Fruit fly (Drosophila melanogaster) whole organism, adult: ENCODE data around the gene msl-1.

Experiments used
- CG11617 ChIP-seq: fragments of 200-800 bp; sonication (Bioruptor generic); optimal IDR thresholded peaks from 2 replicates; lab custom pipeline; 2017; ENCODE audit warnings: mild to moderate bottlenecking, missing biosample characterization, missing genetic modification reagents, missing genetic modification characterization
- CG12768 ChIP-seq: fragments of 200-800 bp; sonication (Bioruptor generic); optimal IDR thresholded peaks from 2 replicates; lab custom pipeline; 2017; ENCODE audit warnings: missing biosample characterization, missing genetic modification characterization, mild to moderate bottlenecking, moderate library complexity, missing genetic modification reagents
- CG14711 ChIP-seq: fragments of 200-800 bp; sonication (Bioruptor generic); optimal IDR thresholded peaks from 2 replicates; lab custom pipeline; 2018; ENCODE audit warnings: missing biosample characterization, mild to moderate bottlenecking, missing genetic modification characterization, moderate library complexity
- CG1620 ChIP-seq: fragments of 200-800 bp; sonication (Bioruptor generic); optimal IDR thresholded peaks from 2 replicates; lab custom pipeline; 2016; ENCODE audit warnings: missing biosample characterization, missing genetic modification characterization
- CG33017 ChIP-seq: fragments of 200-800 bp; sonication (Bioruptor generic); optimal IDR thresholded peaks from 2 replicates; lab custom pipeline; 2018; ENCODE audit warnings: missing biosample characterization, mild to moderate bottlenecking, missing genetic modification characterization, moderate library complexity
- CG5204 ChIP-seq: fragments of 200-800 bp; sonication (Bioruptor generic); optimal IDR thresholded peaks from 2 replicates; lab custom pipeline; 2016; ENCODE audit warnings: missing biosample characterization, missing genetic modification characterization
- CG7045 ChIP-seq: fragments of 200-800 bp; sonication (Bioruptor generic); optimal IDR thresholded peaks from 2 replicates; lab custom pipeline; 2017; ENCODE audit warnings: missing biosample characterization, mild to moderate bottlenecking, missing genetic modification characterization
- CG7101 ChIP-seq: fragments of 200-800 bp; sonication (Bioruptor generic); optimal IDR thresholded peaks from 2 replicates; lab custom pipeline; 2018; ENCODE audit warnings: missing biosample characterization, mild to moderate bottlenecking, missing genetic modification characterization, moderate library complexity
- Clk ChIP-seq: fragments of 200-800 bp; sonication (Bioruptor generic); optimal IDR thresholded peaks from 2 replicates; lab custom pipeline; 2017; ENCODE audit warnings: missing biosample characterization, missing genetic modification characterization
- Crg-1 ChIP-seq: fragments of 200-800 bp; sonication (Bioruptor generic); optimal IDR thresholded peaks from 2 replicates; lab custom pipeline; 2016; ENCODE audit warnings: missing biosample characterization, missing genetic modification characterization
- Hr96 ChIP-seq: fragments of 200-800 bp; sonication (Bioruptor generic); optimal IDR thresholded peaks from 2 replicates; lab custom pipeline; 2016; ENCODE audit warnings: missing biosample characterization, missing genetic modification characterization
- Mnt ChIP-seq: fragments of 200-800 bp; sonication (Bioruptor generic); optimal IDR thresholded peaks from 2 replicates; lab custom pipeline; 2016; ENCODE audit warnings: missing biosample characterization, mild to moderate bottlenecking, missing genetic modification characterization
- bab1 ChIP-seq: fragments of 200-800 bp; sonication (Bioruptor generic); optimal IDR thresholded peaks from 3 replicates; lab custom pipeline; 2019; ENCODE audit warnings: missing biosample characterization, mild to moderate bottlenecking, missing genetic modification characterization, moderate library complexity
- cic ChIP-seq: fragments of 200-800 bp; sonication (Bioruptor generic); optimal IDR thresholded peaks from 2 replicates; lab custom pipeline; 2017; ENCODE audit warnings: missing biosample characterization, mild to moderate bottlenecking, missing genetic modification characterization, moderate library complexity
- cnc ChIP-seq, 2 experiments: fragments of >200 bp; optimal IDR thresholded peaks; 2 replicates each; lab custom pipeline; 2017
- kay ChIP-seq: fragments of 200-800 bp; sonication (Bioruptor generic); peaks from one replicate; lab custom pipeline; 2016; ENCODE audit warnings: missing biosample characterization, missing genetic modification characterization, borderline replicate concordance
- ovo ChIP-seq: fragments of 200-800 bp; sonication (Bioruptor generic); optimal IDR thresholded peaks from 2 replicates; lab custom pipeline; 2016; ENCODE audit warnings: missing biosample characterization, missing genetic modification characterization
- pad ChIP-seq: fragments of 200-800 bp; sonication (Bioruptor generic); optimal IDR thresholded peaks from 3 replicates; lab custom pipeline; 2017; ENCODE audit warnings: missing biosample characterization, missing genetic modification characterization, mild to moderate bottlenecking, moderate library complexity, missing genetic modification reagents
- tj ChIP-seq: fragments of 200-800 bp; sonication (Bioruptor generic); optimal IDR thresholded peaks from 3 replicates; lab custom pipeline; 2017; ENCODE audit warnings: missing biosample characterization, mild to moderate bottlenecking, missing genetic modification characterization, moderate library complexity
- toe ChIP-seq: fragments of 200-800 bp; sonication (Bioruptor generic); optimal IDR thresholded peaks from 2 replicates; lab custom pipeline; 2016; ENCODE audit warnings: missing biosample characterization, missing genetic modification characterization

msl-1 gene

dm6 chr2L:18719583-18719982, 31.0 kb upstream of the msl-1 start:
- TF ChIP-seq CG33017 (tag; lab: Kevin White, UChicago) (no peak), cic (GFP tag; lab: Kevin White, UChicago) (no peak), Hr96 (GFP tag; lab: Kevin White, UChicago) (no peak), toe (GFP tag; lab: Kevin White, UChicago) (no peak), bab1 (GFP tag; lab: Kevin White, UChicago) (no peak), pad (no peak), ovo (no peak), CG7045 (GFP tag; lab: Kevin White, UChicago) (no peak), Clk (no peak), CG14711 (no peak), CG11617 (no peak), CG1620 (GFP tag; lab: Kevin White, UChicago) (no peak), CG7101 (tag; lab: Kevin White, UChicago) (no peak), kay (GFP tag; lab: Kevin White, UChicago) (no peak), CG5204 (no peak), cnc (optimal IDR thresholded peaks at IDR 0.05; lab: Kevin White, UChicago) (no peak), Mnt (GFP tag; lab: Kevin White, UChicago) (no peak)

- TF ChIP-seq tj (GFP tag; lab: Kevin White, UChicago): no peak
- no peak for TF ChIP-seq CG5204
These were observed 28.9 kb upstream of the msl-1 start for dm6 chr2L:18717365-18718011.

- no peak for TF ChIP-seq CG33017 (tag; lab: Kevin White, UChicago)
- TF ChIP-seq pad: no peak
- no peak for TF ChIP-seq CG5204
- no peak for TF ChIP-seq Crg-1 (GFP tag; lab: Kevin White, UChicago)
- TF ChIP-seq CG1620 (GFP tag; lab: Kevin White, UChicago): no peak
- no peak for TF ChIP-seq Clk
- no peak for TF ChIP-seq cic (GFP tag; lab: Kevin White, UChicago)
- TF ChIP-seq toe (GFP tag; lab: Kevin White, UChicago): no peak
- no peak for TF ChIP-seq CG12768 (GFP tag; lab: Kevin White, UChicago)
- no peak for TF ChIP-seq CG7045 (GFP tag; lab: Kevin White, UChicago)
- no peak for TF ChIP-seq Hr96 (GFP tag; lab: Kevin White, UChicago)
- TF ChIP-seq CG11617: no peak
These were observed 25.5 kb upstream of the msl-1 start for dm6 chr2L:18714086-18714485.

- peak; percentile 67 for TF ChIP-seq CG12768 (GFP tag; lab: Kevin White, UChicago)
- peak; percentile 69 for TF ChIP-seq CG7045 (GFP tag; lab: Kevin White, UChicago)
- peak; percentile 33 for TF ChIP-seq CG14711
- TF ChIP-seq pad: peak; percentile 7
- TF ChIP-seq Clk: no peak
- TF ChIP-seq Crg-1 (GFP tag; lab: Kevin White, UChicago): no peak
- no peak for TF ChIP-seq toe (GFP tag; lab: Kevin White, UChicago)
- peak; percentile 52 for TF ChIP-seq CG11617
- TF ChIP-seq Hr96 (GFP tag; lab: Kevin White, UChicago): no peak
- no peak for TF ChIP-seq tj (GFP tag; lab: Kevin White, UChicago)
- TF ChIP-seq bab1 (GFP tag; lab: Kevin White, UChicago): no peak
- no peak for TF ChIP-seq ovo
- TF ChIP-seq CG33017 (tag; lab: Kevin White, UChicago): peak; percentile 73
- TF ChIP-seq cic (GFP tag; lab: Kevin White, UChicago): peak; percentile 85
- no peak for TF ChIP-seq kay (GFP tag; lab: Kevin White, UChicago)
- no peak for TF ChIP-seq CG5204
- TF ChIP-seq CG1620 (GFP tag; lab: Kevin White, UChicago): no peak
- no peak for TF ChIP-seq cnc (optimal IDR thresholded peaks at IDR 0.05; lab: Kevin White, UChicago)
- peak; percentile 64 for TF ChIP-seq CG7101 (tag; lab: Kevin White, UChicago)
- peak; percentile 6 for TF ChIP-seq Mnt (GFP tag; lab: Kevin White, UChicago)
These were observed 25.1 kb upstream of the msl-1 start, which contains the start of gene Irk3 for dm6 chr2L:18713686-18714085. TSS of gene Irk3 (minus strand) at chr2L:18713748.

dm6 chr2L:18708239-18708891, 19.8 kb upstream of the msl-1 start, which contains the start of the genes Faf2 and Grip71:
TSS of gene Faf2 (minus strand) at chr2L:18708688.
TSS of gene Grip71 (plus strand) at chr2L:18708846.
- TF ChIP-seq CG7045 (GFP tag; lab: Kevin White, UChicago) (peak; percentile 79), CG12768 (GFP tag; lab: Kevin White, UChicago) (peak; percentile 68), cic (GFP tag; lab: Kevin White, UChicago) (no peak), CG5204 (peak; percentile 83), Mnt (GFP tag; lab: Kevin White, UChicago) (peak; percentile 61), ovo (peak; percentile 72), cnc (optimal IDR thresholded peaks at IDR 0.05; lab: Kevin White, UChicago) (no peak), Clk (peak; percentile 52), CG7101 (tag; lab: Kevin White, UChicago) (peak; percentile 83), pad (peak; percentile 55), Crg-1 (GFP tag; lab: Kevin White, UChicago) (peak; percentile 51), CG14711 (peak; percentile 75), CG11617 (peak; percentile 71), Hr96 (GFP tag; lab: Kevin White, UChicago) (peak; percentile 81), CG33017 (tag; lab: Kevin White, UChicago) (peak; percentile 76), CG1620 (GFP tag; lab: Kevin White, UChicago) (peak; percentile 86), kay (GFP tag; lab: Kevin White, UChicago) (no peak), bab1 (GFP tag; lab: Kevin White, UChicago) (peak; percentile 82), tj (GFP tag; lab: Kevin White, UChicago) (peak; percentile 47), toe (GFP tag; lab: Kevin White, UChicago) (peak; percentile 91)
